Fruit fly (Drosophila melanogaster) whole organism, adult: Measurements from ENCODE around the gene ppk21.

Experiments
- CG12768 ChIP-seq: fragments of 200-800 bp; sonication (Bioruptor generic); optimal IDR thresholded peaks from 2 replicates; lab custom pipeline; 2017; ENCODE audit warnings: missing biosample characterization, missing genetic modification characterization, mild to moderate bottlenecking, moderate library complexity, missing genetic modification reagents
- CG14711 ChIP-seq: fragments of 200-800 bp; sonication (Bioruptor generic); optimal IDR thresholded peaks from 2 replicates; lab custom pipeline; 2018; ENCODE audit warnings: missing biosample characterization, mild to moderate bottlenecking, missing genetic modification characterization, moderate library complexity
- Crg-1 ChIP-seq: fragments of 200-800 bp; sonication (Bioruptor generic); optimal IDR thresholded peaks from 2 replicates; lab custom pipeline; 2016; ENCODE audit warnings: missing biosample characterization, missing genetic modification characterization
- Hr96 ChIP-seq: fragments of 200-800 bp; sonication (Bioruptor generic); optimal IDR thresholded peaks from 2 replicates; lab custom pipeline; 2016; ENCODE audit warnings: missing biosample characterization, missing genetic modification characterization
- Mnt ChIP-seq: fragments of 200-800 bp; sonication (Bioruptor generic); optimal IDR thresholded peaks from 2 replicates; lab custom pipeline; 2016; ENCODE audit warnings: missing biosample characterization, mild to moderate bottlenecking, missing genetic modification characterization
- cic ChIP-seq: fragments of 200-800 bp; sonication (Bioruptor generic); optimal IDR thresholded peaks from 2 replicates; lab custom pipeline; 2017; ENCODE audit warnings: missing biosample characterization, mild to moderate bottlenecking, missing genetic modification characterization, moderate library complexity
- kay ChIP-seq: fragments of 200-800 bp; sonication (Bioruptor generic); peaks from one replicate; lab custom pipeline; 2016; ENCODE audit warnings: missing biosample characterization, missing genetic modification characterization, borderline replicate concordance
- tj ChIP-seq: fragments of 200-800 bp; sonication (Bioruptor generic); optimal IDR thresholded peaks from 3 replicates; lab custom pipeline; 2017; ENCODE audit warnings: missing biosample characterization, mild to moderate bottlenecking, missing genetic modification characterization, moderate library complexity

DNA sequence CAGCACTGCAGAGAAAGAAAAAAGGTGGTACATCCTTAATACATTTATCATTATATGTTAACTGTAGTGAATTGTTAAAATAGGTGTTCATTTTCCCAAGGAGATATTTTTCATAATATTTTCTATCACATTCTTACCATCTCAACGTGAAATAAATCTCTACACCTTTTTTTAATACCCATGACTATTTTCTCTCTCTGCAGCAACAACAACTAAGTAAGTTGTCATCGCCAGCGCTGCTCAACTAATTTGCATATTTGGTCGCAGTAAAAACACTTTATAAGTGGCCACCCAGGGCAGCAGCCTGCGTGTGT lies 25.9 kb downstream of the ppk21 start:
- TF ChIP-seq cic (no peak), Crg-1 (no peak), kay (GFP tag; lab: Kevin White, UChicago) (no peak), Hr96 (no peak), Mnt (GFP tag; lab: Kevin White, UChicago) (no peak), CG14711 (tag; lab: Kevin White, UChicago) (no peak), CG12768 (GFP tag; lab: Kevin White, UChicago) (no peak), tj (no peak)
